Worm (Caenorhabditis elegans) whole organism, late embryonic: Measurements from ENCODE around the gene C32D5.14.

Source experiments
- C08G9.2 ChIP-seq: sonication (generic microtip); optimal IDR thresholded peaks from 2 replicates; lab custom pipeline; 2016; ENCODE audit warnings: mild to moderate bottlenecking, missing genetic modification characterization, moderate library complexity, missing compliant biosample characterization
- F13H6.1 ChIP-seq: sonication (generic microtip); optimal IDR thresholded peaks from 2 replicates; lab custom pipeline; 2016; ENCODE audit warnings: missing genetic modification characterization, missing compliant biosample characterization
- K09A11.1 ChIP-seq: sonication (generic microtip); optimal IDR thresholded peaks from 2 replicates; lab custom pipeline; 2017; ENCODE audit warnings: antibody characterized with exemption, mild to moderate bottlenecking, missing genetic modification characterization, missing compliant biosample characterization; ENCODE audit not compliant: insufficient read depth
- Y22D7AL.16 ChIP-seq: sonication (generic microtip); optimal IDR thresholded peaks from 2 replicates; lab custom pipeline; 2016; ENCODE audit warnings: missing genetic modification characterization, missing compliant biosample characterization
- ahr-1 ChIP-seq: sonication (generic microtip); optimal IDR thresholded peaks from 2 replicates; lab custom pipeline; 2016; ENCODE audit warnings: missing genetic modification characterization, missing compliant biosample characterization
- ama-1 ChIP-seq: fragments of 150-350 bp; optimal IDR thresholded peaks from 2 replicates; lab custom pipeline; 2014
- ceh-14 ChIP-seq: sonication (generic microtip); optimal IDR thresholded peaks from 2 replicates; lab custom pipeline; 2016; ENCODE audit warnings: missing genotype, missing genetic modification characterization, missing compliant biosample characterization
- ceh-18 ChIP-seq: sonication (generic microtip); optimal IDR thresholded peaks from 2 replicates; lab custom pipeline; 2016; ENCODE audit warnings: missing genetic modification characterization, missing compliant biosample characterization
- ceh-19 ChIP-seq: fragments of 200-800 bp; sonication (Bioruptor generic); optimal IDR thresholded peaks from 2 replicates; lab custom pipeline; 2018; ENCODE audit warnings: mild to moderate bottlenecking, missing genetic modification characterization, missing compliant biosample characterization
- ceh-45 ChIP-seq: fragments of 200-800 bp; sonication (Bioruptor generic); IDR thresholded peaks from 2 replicates; pipeline ENCODE4 v1.3.6; 2022; ENCODE audit warnings: missing genetic modification reagents, missing genetic modification characterization, missing compliant biosample characterization
- ceh-48 ChIP-seq: sonication (generic microtip); optimal IDR thresholded peaks from 2 replicates; lab custom pipeline; 2016; ENCODE audit warnings: missing genetic modification characterization, inconsistent platforms, missing compliant biosample characterization
- ceh-6 ChIP-seq: fragments of 200-800 bp; sonication (Bioruptor generic); optimal IDR thresholded peaks from 2 replicates; lab custom pipeline; 2018; ENCODE audit warnings: mild to moderate bottlenecking, missing genetic modification characterization, missing compliant biosample characterization
- dmd-4 ChIP-seq: sonication (generic microtip); optimal IDR thresholded peaks from 2 replicates; lab custom pipeline; 2016; ENCODE audit warnings: borderline replicate concordance, missing genetic modification characterization, missing compliant biosample characterization
- dve-1 ChIP-seq: sonication (generic microtip); optimal IDR thresholded peaks from 2 replicates; lab custom pipeline; 2017; ENCODE audit warnings: antibody characterized with exemption, mild to moderate bottlenecking, missing genetic modification characterization, missing compliant biosample characterization
- elt-2 ChIP-seq: sonication (generic microtip); optimal IDR thresholded peaks from 2 replicates; lab custom pipeline; 2016; ENCODE audit warnings: missing genetic modification reagents, missing genetic modification characterization, missing compliant biosample characterization
- elt-4 ChIP-seq: sonication (generic microtip); optimal IDR thresholded peaks from 2 replicates; lab custom pipeline; 2016; ENCODE audit warnings: missing genetic modification characterization, missing compliant biosample characterization
- eyg-1 ChIP-seq: sonication (generic microtip); optimal IDR thresholded peaks from 2 replicates; lab custom pipeline; 2016; ENCODE audit warnings: missing genotype, missing genetic modification characterization, missing compliant biosample characterization
- fkh-6 ChIP-seq: sonication (generic microtip); optimal IDR thresholded peaks from 2 replicates; lab custom pipeline; 2016; ENCODE audit warnings: missing genetic modification characterization, missing compliant biosample characterization
- gmeb-2 ChIP-seq: sonication (generic microtip); optimal IDR thresholded peaks from 2 replicates; lab custom pipeline; 2016; ENCODE audit warnings: missing genetic modification characterization, inconsistent platforms, missing compliant biosample characterization
- hlh-15 ChIP-seq: sonication (generic microtip); optimal IDR thresholded peaks from 2 replicates; lab custom pipeline; 2016; ENCODE audit warnings: missing genetic modification characterization, missing compliant biosample characterization
- hlh-6 ChIP-seq: sonication (generic microtip); optimal IDR thresholded peaks from 2 replicates; lab custom pipeline; 2016; ENCODE audit warnings: missing genotype, missing genetic modification characterization, missing compliant biosample characterization
- hlh-8 ChIP-seq: sonication (generic microtip); optimal IDR thresholded peaks from 2 replicates; lab custom pipeline; 2016; ENCODE audit warnings: missing genotype, missing genetic modification characterization, missing compliant biosample characterization
- lim-6 ChIP-seq: sonication (generic microtip); optimal IDR thresholded peaks from 2 replicates; lab custom pipeline; 2016; ENCODE audit warnings: missing genetic modification characterization, missing compliant biosample characterization
- lin-11 ChIP-seq: fragments of 200-800 bp; sonication (Bioruptor generic); optimal IDR thresholded peaks from 2 replicates; lab custom pipeline; 2018; ENCODE audit warnings: mild to moderate bottlenecking, missing genetic modification characterization, missing compliant biosample characterization
- madf-2 ChIP-seq: sonication (generic microtip); optimal IDR thresholded peaks from 2 replicates; lab custom pipeline; 2017; ENCODE audit warnings: missing genetic modification characterization, missing compliant biosample characterization
- mec-3 ChIP-seq: sonication (generic microtip); optimal IDR thresholded peaks from 2 replicates; lab custom pipeline; 2016; ENCODE audit warnings: borderline replicate concordance, missing genetic modification characterization, missing compliant biosample characterization
- nfya-1 ChIP-seq: sonication (generic microtip); optimal IDR thresholded peaks from 2 replicates; lab custom pipeline; 2017; ENCODE audit warnings: missing genetic modification characterization, mild to moderate bottlenecking, missing compliant biosample characterization, antibody characterized with exemption, moderate library complexity
- nhr-11 ChIP-seq: fragments of 150-350 bp; optimal IDR thresholded peaks from 2 replicates; lab custom pipeline; 2014; ENCODE audit warnings: missing biosample characterization, missing genetic modification characterization
- nhr-232 ChIP-seq: sonication (generic microtip); optimal IDR thresholded peaks from 2 replicates; lab custom pipeline; 2016; ENCODE audit warnings: missing genetic modification characterization, missing compliant biosample characterization
- npax-4 ChIP-seq: sonication (generic microtip); optimal IDR thresholded peaks from 2 replicates; lab custom pipeline; 2016; ENCODE audit warnings: missing genetic modification characterization, missing compliant biosample characterization
- pat-9 ChIP-seq: fragments of 200-800 bp; sonication (Bioruptor generic); optimal IDR thresholded peaks from 2 replicates; lab custom pipeline; 2018; ENCODE audit warnings: mild to moderate bottlenecking, missing genetic modification characterization, moderate library complexity, missing compliant biosample characterization
- pha-2 ChIP-seq: sonication (generic microtip); optimal IDR thresholded peaks from 2 replicates; lab custom pipeline; 2017; ENCODE audit warnings: mild to moderate bottlenecking, missing genetic modification characterization, missing compliant biosample characterization
- pqm-1 ChIP-seq: sonication (generic microtip); optimal IDR thresholded peaks from 2 replicates; lab custom pipeline; 2016; ENCODE audit warnings: missing genetic modification characterization, missing compliant biosample characterization
- ref-2 ChIP-seq: sonication (generic microtip); optimal IDR thresholded peaks from 2 replicates; lab custom pipeline; 2016; ENCODE audit warnings: missing genetic modification characterization, missing compliant biosample characterization
- sdc-2 ChIP-seq: sonication (generic microtip); optimal IDR thresholded peaks from 2 replicates; lab custom pipeline; 2016; ENCODE audit warnings: missing genotype, missing genetic modification characterization, missing compliant biosample characterization
- syd-9 ChIP-seq: sonication (generic microtip); optimal IDR thresholded peaks from 2 replicates; lab custom pipeline; 2016; ENCODE audit warnings: mild to moderate bottlenecking, missing genetic modification characterization, moderate library complexity, missing compliant biosample characterization
- tbx-2 ChIP-seq: sonication (generic microtip); optimal IDR thresholded peaks from 2 replicates; lab custom pipeline; 2016; ENCODE audit warnings: missing genetic modification characterization, missing compliant biosample characterization
- tbx-7 ChIP-seq: sonication (generic microtip); optimal IDR thresholded peaks from 2 replicates; lab custom pipeline; 2016; ENCODE audit warnings: missing genotype, missing genetic modification characterization, missing compliant biosample characterization
- ttx-3 ChIP-seq: sonication (generic microtip); optimal IDR thresholded peaks from 2 replicates; lab custom pipeline; 2016; ENCODE audit warnings: missing genetic modification reagents, missing genetic modification characterization, missing compliant biosample characterization
- unc-55 ChIP-seq: sonication (generic microtip); optimal IDR thresholded peaks from 2 replicates; lab custom pipeline; 2017; ENCODE audit warnings: missing biosample characterization, missing genetic modification reagents, missing genetic modification characterization
- zip-5 ChIP-seq: sonication (generic microtip); optimal IDR thresholded peaks from 2 replicates; lab custom pipeline; 2016; ENCODE audit warnings: missing genetic modification characterization, missing compliant biosample characterization
- ztf-16 ChIP-seq: sonication (generic microtip); optimal IDR thresholded peaks from 2 replicates; lab custom pipeline; 2017; ENCODE audit warnings: missing genetic modification characterization, missing compliant biosample characterization

Gene C32D5.14

ce11 chrII:6333887-6334286 is 1.4 kb upstream of the C32D5.14 start, which contains the start of gene ttc-39B:
Gene ttc-39B (minus strand): TSS chrII:6333987.
- TF ChIP-seq madf-2: no peak
- TF ChIP-seq K09A11.1 (tag; lab: Kevin White, UChicago): no peak
- no peak for TF ChIP-seq ztf-16 (tag; lab: Kevin White, UChicago)
- no peak for TF ChIP-seq ceh-48 (tag; lab: Kevin White, UChicago)
- no peak for TF ChIP-seq nfya-1
- TF ChIP-seq syd-9 (tag; lab: Kevin White, UChicago): no peak
- TF ChIP-seq sdc-2 (tag; lab: Kevin White, UChicago): no peak
- TF ChIP-seq eyg-1: no peak
- TF ChIP-seq fkh-6 (tag; lab: Kevin White, UChicago): no peak
- no peak for TF ChIP-seq pha-2
- TF ChIP-seq ceh-19 (GFP tag; lab: Kevin White, UChicago): no peak
- TF ChIP-seq ref-2 (tag; lab: Kevin White, UChicago): no peak

DNA sequence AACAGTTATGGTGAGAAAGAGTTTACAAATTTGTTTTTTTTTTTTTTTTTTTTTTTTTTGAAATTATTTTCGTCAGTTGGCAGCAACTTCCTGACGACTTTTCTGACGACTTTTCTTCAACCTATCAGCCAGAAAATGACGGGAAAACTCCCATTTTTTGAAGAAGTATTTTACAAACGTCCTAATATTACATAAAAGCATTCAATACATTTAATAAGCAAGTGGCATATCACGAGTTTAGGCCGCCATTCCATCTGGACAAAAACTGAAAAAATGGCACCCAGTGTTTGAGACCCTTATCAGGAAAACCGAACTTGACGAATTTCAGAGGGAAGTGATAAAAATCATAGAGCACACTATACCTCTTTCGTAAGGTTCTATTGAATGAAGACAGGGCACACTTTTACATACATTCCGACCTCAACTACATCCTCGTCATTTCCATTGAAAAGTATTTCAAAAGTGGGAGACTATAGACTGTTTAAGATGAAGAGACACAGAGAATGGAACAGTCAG is 485 bp upstream of the C32D5.14 start:
- no peak for TF ChIP-seq unc-55 (GFP tag; lab: Kevin White, UChicago)
- no peak for TF ChIP-seq nhr-11 (tag; lab: Kevin White, UChicago)
- no peak for TF ChIP-seq dmd-4
- no peak for TF ChIP-seq lim-6 (tag; lab: Kevin White, UChicago)

ce11 chrII:6339511-6339910 is 4.2 kb downstream of the C32D5.14 start:
- peak; percentile 41 for TF ChIP-seq dve-1 (tag; lab: Kevin White, UChicago)
- TF ChIP-seq tbx-2: no peak

ce11 chrII:6339948-6340347 is 4.7 kb downstream of the C32D5.14 start, which contains the start of gene C32D5.7:
Gene C32D5.7 (minus strand): TSS chrII:6340048.
- no peak for TF ChIP-seq ceh-18 (tag; lab: Kevin White, UChicago)
- TF ChIP-seq ceh-19 (GFP tag; lab: Kevin White, UChicago): no peak
- TF ChIP-seq mec-3 (tag; lab: Kevin White, UChicago): no peak
- TF ChIP-seq ama-1 (lab: Kevin White, UChicago): no peak
- TF ChIP-seq ceh-45 (GFP tag; lab: Robert Waterston, UW): no peak
- no peak for TF ChIP-seq fkh-6 (tag; lab: Kevin White, UChicago)

ce11 chrII:6341076-6341475 is 5.8 kb downstream of the C32D5.14 start:
- TF ChIP-seq zip-5 (tag; lab: Kevin White, UChicago) (no peak), ceh-14 (tag; lab: Kevin White, UChicago) (no peak), ceh-6 (GFP tag; lab: Kevin White, UChicago) (no peak), sdc-2 (tag; lab: Kevin White, UChicago) (no peak), gmeb-2 (tag; lab: Kevin White, UChicago) (no peak), ceh-48 (tag; lab: Kevin White, UChicago) (no peak), tbx-7 (tag; lab: Kevin White, UChicago) (no peak), C08G9.2 (tag; lab: Kevin White, UChicago) (no peak), elt-4 (tag; lab: Kevin White, UChicago) (no peak), ceh-18 (tag; lab: Kevin White, UChicago) (no peak), eyg-1 (no peak), ztf-16 (tag; lab: Kevin White, UChicago) (no peak), tbx-2 (no peak), pqm-1 (tag; lab: Kevin White, UChicago) (no peak), ama-1 (lab: Kevin White, UChicago) (no peak), fkh-6 (tag; lab: Kevin White, UChicago) (no peak), ahr-1 (no peak), hlh-15 (tag; lab: Kevin White, UChicago) (no peak)

ce11 chrII:6342455-6342854 is 7.2 kb downstream of the C32D5.14 start:
- TF ChIP-seq pat-9 (tag; lab: Kevin White, UChicago) (no peak), elt-2 (tag; lab: Kevin White, UChicago) (no peak), syd-9 (tag; lab: Kevin White, UChicago) (no peak), eyg-1 (no peak), npax-4 (tag; lab: Kevin White, UChicago) (no peak), ttx-3 (tag; lab: Kevin White, UChicago) (no peak), nhr-232 (tag; lab: Kevin White, UChicago) (no peak), hlh-8 (tag; lab: Kevin White, UChicago) (no peak), sdc-2 (tag; lab: Kevin White, UChicago) (no peak), ceh-48 (tag; lab: Kevin White, UChicago) (no peak), ceh-18 (tag; lab: Kevin White, UChicago) (no peak), lin-11 (tag; lab: Kevin White, UChicago) (no peak), dve-1 (tag; lab: Kevin White, UChicago) (no peak), hlh-6 (tag; lab: Kevin White, UChicago) (no peak), F13H6.1 (no peak), mec-3 (tag; lab: Kevin White, UChicago) (no peak), Y22D7AL.16 (tag; lab: Kevin White, UChicago) (no peak)
